ENCODE assay signal across 1 fruit fly cellular context in genomic region chrX:8061392-8062179, dm6.
TF ChIP-seq lines count a peak whose summit lies in the region.

TSS of gene mys (plus strand) at chrX:8061645.

TF ChIP-seq in whole organism, embryonic, 481 proteins besides CTCF, POLR2A, EP300 and RAD21 (continued from another document and continues in another):
- no peak for TF ChIP-seq CG6254 (GFP tag; optimal IDR thresholded peaks at IDR 0.05; lab: Kevin White, UChicago)
- no peak for TF ChIP-seq CG3281 (GFP tag; optimal IDR thresholded peaks at IDR 0.05; lab: Kevin White, UChicago)
- TF ChIP-seq CG3847 (GFP tag; IDR thresholded peaks at IDR 0.05; lab: Robert Waterston, UW), result peak; percentile 91
- peak; percentile 45 for TF ChIP-seq ab (GFP tag; optimal IDR thresholded peaks at IDR 0.05; lab: Kevin White, UChicago)
- TF ChIP-seq CG30403 (GFP tag; optimal IDR thresholded peaks at IDR 0.05; lab: Kevin White, UChicago), result peak; percentile 70
- peak; percentile 35 for TF ChIP-seq CG3065 (GFP tag; optimal IDR thresholded peaks at IDR 0.05; lab: Kevin White, UChicago)
- TF ChIP-seq jigr1 (GFP tag; IDR thresholded peaks at IDR 0.05; lab: Robert Waterston, UW), result no peak
- no peak for TF ChIP-seq CG5180 (GFP tag; optimal IDR thresholded peaks at IDR 0.05; lab: Kevin White, UChicago)
- TF ChIP-seq CG17568 (GFP tag; optimal IDR thresholded peaks at IDR 0.05; lab: Kevin White, UChicago), result peak; percentile 21
- peak; percentile 8 for TF ChIP-seq slp2 (GFP tag; optimal IDR thresholded peaks at IDR 0.05; lab: Kevin White, UChicago)
- no peak for TF ChIP-seq GATAe (GFP tag; conservative IDR thresholded peaks at IDR 0.05; lab: Robert Waterston, UW)
- peak; percentile 64; the same call in 1 of the 2 replicates for TF ChIP-seq klu (GFP tag; IDR thresholded peaks at IDR 0.05; lab: Robert Waterston, UW)
- TF ChIP-seq CG12744 (GFP tag; optimal IDR thresholded peaks at IDR 0.05; lab: Kevin White, UChicago), result peak; percentile 60
- peak; percentile 70 for TF ChIP-seq MTF-1 (GFP tag; optimal IDR thresholded peaks at IDR 0.05; lab: Kevin White, UChicago; ENCODE audit: borderline replicate concordance)
- peak; percentile 74 for TF ChIP-seq Dad (GFP tag; optimal IDR thresholded peaks at IDR 0.05; lab: Kevin White, UChicago)
- no peak for TF ChIP-seq CG33557 (GFP tag; optimal IDR thresholded peaks at IDR 0.05; lab: Kevin White, UChicago)
- TF ChIP-seq Sox102F (GFP tag; optimal IDR thresholded peaks at IDR 0.05; lab: Kevin White, UChicago), result no peak
- TF ChIP-seq CG15073 (GFP tag; optimal IDR thresholded peaks at IDR 0.05; lab: Kevin White, UChicago), result no peak
- TF ChIP-seq CG13287 (GFP tag; IDR thresholded peaks at IDR 0.05; lab: Robert Waterston, UW; ENCODE audit: partially characterized antibody), result peak; percentile 97
- peak; percentile 41 for TF ChIP-seq lbe (GFP tag; optimal IDR thresholded peaks at IDR 0.05; lab: Kevin White, UChicago)
- no peak for TF ChIP-seq CG8765 (GFP tag; IDR thresholded peaks at IDR 0.05; lab: Robert Waterston, UW)
- TF ChIP-seq al (GFP tag; IDR thresholded peaks at IDR 0.05; lab: Robert Waterston, UW), result peak; percentile 57
- TF ChIP-seq CG3726 (GFP tag; IDR thresholded peaks at IDR 0.05; lab: Robert Waterston, UW), result no peak
- no peak for TF ChIP-seq kay (GFP tag; optimal IDR thresholded peaks at IDR 0.05; lab: Kevin White, UChicago)
- no peak for TF ChIP-seq aop (GFP tag; IDR thresholded peaks at IDR 0.05; lab: Robert Waterston, UW)
- TF ChIP-seq Kr (GFP tag; optimal IDR thresholded peaks at IDR 0.05; lab: Kevin White, UChicago), result no peak
- TF ChIP-seq pum (GFP tag; optimal IDR thresholded peaks at IDR 0.05; lab: Kevin White, UChicago), result peak; percentile 76
- peak; percentile 95 for TF ChIP-seq Dref (GFP tag; IDR thresholded peaks at IDR 0.05; lab: Robert Waterston, UW)
- TF ChIP-seq CG9215 (GFP tag; IDR thresholded peaks at IDR 0.05; lab: Robert Waterston, UW), result peak; percentile 36; the same call in 1 of the 2 replicates
- TF ChIP-seq hth (optimal IDR thresholded peaks at IDR 0.05; lab: Kevin White, UChicago), result no peak
- TF ChIP-seq Neu2 (GFP tag; optimal IDR thresholded peaks at IDR 0.05; lab: Kevin White, UChicago; ENCODE audit: borderline replicate concordance), result peak; percentile 98
- peak; percentile 84 for TF ChIP-seq HmgZ (tag; optimal IDR thresholded peaks at IDR 0.05; lab: Kevin White, UChicago)
- TF ChIP-seq CG10321 (GFP tag; IDR thresholded peaks at IDR 0.05; lab: Robert Waterston, UW), result peak; percentile 7; the same call in 1 of the 2 replicates
- peak; percentile 42 for TF ChIP-seq CG18011 (GFP tag; optimal IDR thresholded peaks at IDR 0.05; lab: Kevin White, UChicago)
- peak; percentile 58 to 68 for TF ChIP-seq Pdp1 (GFP tag; optimal IDR thresholded peaks at IDR 0.05; lab: Kevin White, UChicago)
- TF ChIP-seq bigmax (GFP tag; optimal IDR thresholded peaks at IDR 0.05; lab: Kevin White, UChicago), result no peak
- peak; percentile 46 for TF ChIP-seq CG4820 (GFP tag; optimal IDR thresholded peaks at IDR 0.05; lab: Kevin White, UChicago)
- peak; percentile 95 for TF ChIP-seq CG34224 (GFP tag; IDR thresholded peaks at IDR 0.05; lab: Robert Waterston, UW; ENCODE audit: partially characterized antibody)
- TF ChIP-seq Antp (GFP tag; optimal IDR thresholded peaks at IDR 0.05; lab: Kevin White, UChicago), result peak; percentile 84
- TF ChIP-seq CG7839 (tag; optimal IDR thresholded peaks at IDR 0.05; lab: Kevin White, UChicago), result peak; percentile 54
- no peak for TF ChIP-seq CG7357 (GFP tag; IDR thresholded peaks at IDR 0.05; lab: Robert Waterston, UW)
- TF ChIP-seq bab2 (GFP tag; optimal IDR thresholded peaks at IDR 0.05; lab: Kevin White, UChicago), result peak; percentile 72
- peak; percentile 83 for TF ChIP-seq ci (GFP tag; IDR thresholded peaks at IDR 0.05; lab: Robert Waterston, UW)
- TF ChIP-seq Meics (GFP tag; optimal IDR thresholded peaks at IDR 0.05; lab: Kevin White, UChicago), result peak; percentile 59
- peak; percentile 55 for TF ChIP-seq CG2712 (tag; optimal IDR thresholded peaks at IDR 0.05; lab: Kevin White, UChicago)
- TF ChIP-seq CG11093 (GFP tag; IDR thresholded peaks at IDR 0.05; lab: Robert Waterston, UW), result no peak
- TF ChIP-seq esg (GFP tag; conservative IDR thresholded peaks at IDR 0.05; lab: Robert Waterston, UW), result no peak
- TF ChIP-seq Taf1 (GFP tag; IDR thresholded peaks at IDR 0.05; lab: Robert Waterston, UW), result no peak; the same call in 1 of the 2 replicates
- peak; percentile 60 for TF ChIP-seq CG12942 (GFP tag; optimal IDR thresholded peaks at IDR 0.05; lab: Kevin White, UChicago)
- TF ChIP-seq Rfx (GFP tag; IDR thresholded peaks at IDR 0.05; lab: Robert Waterston, UW), result peak; percentile 90
- no peak for TF ChIP-seq CG10431 (GFP tag; optimal IDR thresholded peaks at IDR 0.05; lab: Kevin White, UChicago)
- peak; percentile 15; the same call in 1 of the 2 replicates for TF ChIP-seq CG4360 (GFP tag; IDR thresholded peaks at IDR 0.05; lab: Robert Waterston, UW)
- peak; percentile 85 for TF ChIP-seq NFAT (GFP tag; IDR thresholded peaks at IDR 0.05; lab: Robert Waterston, UW)
- peak; percentile 18 for TF ChIP-seq CG12104 (GFP tag; optimal IDR thresholded peaks at IDR 0.05; lab: Kevin White, UChicago)
- TF ChIP-seq dm (GFP tag; optimal IDR thresholded peaks at IDR 0.05; lab: Kevin White, UChicago), result peak; percentile 13
- TF ChIP-seq Blimp-1 (GFP tag; optimal IDR thresholded peaks at IDR 0.05; lab: Kevin White, UChicago), result peak; percentile 23
- 0 out of 2 replicates have a peak, but pooled peaks have one; percentile 36 for TF ChIP-seq CG4730 (GFP tag; IDR thresholded peaks at IDR 0.05; lab: Robert Waterston, UW)
- peak; percentile 63; the same call in 1 of the 2 replicates for TF ChIP-seq Ptx1 (GFP tag; IDR thresholded peaks at IDR 0.05; lab: Robert Waterston, UW)
- TF ChIP-seq Med (GFP tag; lab: Kevin White, UChicago), result peak; percentile 98
- TF ChIP-seq CG8281 (tag; optimal IDR thresholded peaks at IDR 0.05; lab: Kevin White, UChicago), result no peak
- no peak for TF ChIP-seq Sry-β (GFP tag; optimal IDR thresholded peaks at IDR 0.05; lab: Kevin White, UChicago)
- peak; percentile 94 for TF ChIP-seq CG16813 (GFP tag; IDR thresholded peaks at IDR 0.05; lab: Robert Waterston, UW; ENCODE audit: partially characterized antibody)
- TF ChIP-seq insv (GFP tag; optimal IDR thresholded peaks at IDR 0.05; lab: Kevin White, UChicago), result peak in 1 of 2 experiments; percentile 91
- TF ChIP-seq bcd (GFP tag; optimal IDR thresholded peaks at IDR 0.05; lab: Kevin White, UChicago), result peak; percentile 62
- TF ChIP-seq CG4707 (GFP tag; optimal IDR thresholded peaks at IDR 0.05; lab: Kevin White, UChicago), result no peak
- TF ChIP-seq HLHmδ (GFP tag; optimal IDR thresholded peaks at IDR 0.05; lab: Kevin White, UChicago), result peak; percentile 84
- peak; percentile 76 for TF ChIP-seq lilli (GFP tag; optimal IDR thresholded peaks at IDR 0.05; lab: Kevin White, UChicago)
- TF ChIP-seq Deaf1 (tag; optimal IDR thresholded peaks at IDR 0.05; lab: Kevin White, UChicago), result no peak
- peak; percentile 36; the same call in 1 of the 2 replicates for TF ChIP-seq ttk (GFP tag; IDR thresholded peaks at IDR 0.05; lab: Robert Waterston, UW)
- peak; percentile 37 for TF ChIP-seq twi (tag; optimal IDR thresholded peaks at IDR 0.05; lab: Kevin White, UChicago)
- 0 out of 2 replicates have a peak, but pooled peaks have one; percentile 47 for TF ChIP-seq CG6272 (GFP tag; IDR thresholded peaks at IDR 0.05; lab: Robert Waterston, UW)
- peak; percentile 23 for TF ChIP-seq CG12071 (GFP tag; optimal IDR thresholded peaks at IDR 0.05; lab: Kevin White, UChicago)
- no peak for TF ChIP-seq NK7.1 (GFP tag; optimal IDR thresholded peaks at IDR 0.05; lab: Kevin White, UChicago)
- TF ChIP-seq CG30020 (tag; optimal IDR thresholded peaks at IDR 0.05; lab: Kevin White, UChicago), result peak; percentile 3
- TF ChIP-seq Oli (tag; optimal IDR thresholded peaks at IDR 0.05; lab: Kevin White, UChicago), result no peak
- peak; percentile 63 for TF ChIP-seq nmo (GFP tag; optimal IDR thresholded peaks at IDR 0.05; lab: Kevin White, UChicago)
- peak; percentile 26 for TF ChIP-seq NC2α (GFP tag; optimal IDR thresholded peaks at IDR 0.05; lab: Kevin White, UChicago)
- peak; percentile 50; the same call in 1 of the 2 replicates for TF ChIP-seq H2.0 (GFP tag; IDR thresholded peaks at IDR 0.05; lab: Robert Waterston, UW)
- TF ChIP-seq CG11247 (GFP tag; IDR thresholded peaks at IDR 0.05; lab: Robert Waterston, UW), result peak; percentile 73
- peak; percentile 47 for TF ChIP-seq CG9727 (GFP tag; optimal IDR thresholded peaks at IDR 0.05; lab: Kevin White, UChicago)
- TF ChIP-seq kah (GFP tag; optimal IDR thresholded peaks at IDR 0.05; lab: Kevin White, UChicago), result peak; percentile 54
- TF ChIP-seq CHES-1-like (GFP tag; optimal IDR thresholded peaks at IDR 0.05; lab: Kevin White, UChicago), result peak; percentile 78
- TF ChIP-seq CG11696 (GFP tag; IDR thresholded peaks at IDR 0.05; lab: Robert Waterston, UW), result no peak
- TF ChIP-seq gcm2 (GFP tag; optimal IDR thresholded peaks at IDR 0.05; lab: Kevin White, UChicago), result peak; percentile 17
- TF ChIP-seq Max (GFP tag; optimal IDR thresholded peaks at IDR 0.05; lab: Kevin White, UChicago), result no peak
- peak; percentile 66 for TF ChIP-seq CG9817 (tag; optimal IDR thresholded peaks at IDR 0.05; lab: Kevin White, UChicago)
- peak; percentile 47 for TF ChIP-seq unpg (GFP tag; optimal IDR thresholded peaks at IDR 0.05; lab: Kevin White, UChicago)
- TF ChIP-seq Dek (tag; optimal IDR thresholded peaks at IDR 0.05; lab: Kevin White, UChicago), result peak; percentile 73
- peak; percentile 97 for TF ChIP-seq CG42726 (GFP tag; IDR thresholded peaks at IDR 0.05; lab: Robert Waterston, UW; ENCODE audit: partially characterized antibody)
- peak; percentile 99 for TF ChIP-seq CG10267 (tag; optimal IDR thresholded peaks at IDR 0.05; lab: Kevin White, UChicago)
- TF ChIP-seq ham (GFP tag; IDR thresholded peaks at IDR 0.05; lab: Robert Waterston, UW), result no peak
- TF ChIP-seq Jarid2 (GFP tag; optimal IDR thresholded peaks at IDR 0.05; lab: Kevin White, UChicago), result no peak
- TF ChIP-seq sens (GFP tag; lab: Kevin White, UChicago), result peak; percentile 86
- peak; percentile 64 for TF ChIP-seq Xrp1 (GFP tag; IDR thresholded peaks at IDR 0.05; lab: Robert Waterston, UW)
- TF ChIP-seq PHDP (tag; optimal IDR thresholded peaks at IDR 0.05; lab: Kevin White, UChicago), result peak; percentile 48
- TF ChIP-seq CG14667 (GFP tag; IDR thresholded peaks at IDR 0.05; lab: Robert Waterston, UW), result no peak
- peak; percentile 34 to 52 for TF ChIP-seq bsh (GFP tag; optimal IDR thresholded peaks at IDR 0.05; lab: Kevin White, UChicago)
- TF ChIP-seq CG1792 (GFP tag; optimal IDR thresholded peaks at IDR 0.05; lab: Kevin White, UChicago), result peak; percentile 62
- TF ChIP-seq CG10979 (tag; optimal IDR thresholded peaks at IDR 0.05; lab: Kevin White, UChicago), result no peak
- peak; percentile 84 for TF ChIP-seq Sin3A (optimal IDR thresholded peaks at IDR 0.05; lab: Kevin White, UChicago)
- peak; percentile 71 for TF ChIP-seq CG16779 (GFP tag; IDR thresholded peaks at IDR 0.05; lab: Robert Waterston, UW)
- TF ChIP-seq kni (GFP tag; optimal IDR thresholded peaks at IDR 0.05; lab: Kevin White, UChicago), result peak; percentile 43
- TF ChIP-seq da (GFP tag; optimal IDR thresholded peaks at IDR 0.05; lab: Kevin White, UChicago), result peak; percentile 52
- TF ChIP-seq odd (GFP tag; optimal IDR thresholded peaks at IDR 0.05; lab: Kevin White, UChicago), result peak; percentile 17
- no peak for TF ChIP-seq CG12299 (tag; optimal IDR thresholded peaks at IDR 0.05; lab: Kevin White, UChicago)
- TF ChIP-seq bbx (GFP tag; IDR thresholded peaks at IDR 0.05; lab: Robert Waterston, UW; ENCODE audit: partially characterized antibody), result peak; percentile 95
- peak; percentile 15 for TF ChIP-seq pb (GFP tag; optimal IDR thresholded peaks at IDR 0.05; lab: Kevin White, UChicago)
- no peak for TF ChIP-seq CG18619 (GFP tag; optimal IDR thresholded peaks at IDR 0.05; lab: Kevin White, UChicago)
- TF ChIP-seq Trl (optimal IDR thresholded peaks at IDR 0.05; lab: Kevin White, UChicago), result no peak
- TF ChIP-seq Trl (GFP tag; optimal IDR thresholded peaks at IDR 0.05; lab: Kevin White, UChicago), result peak; percentile 61
- peak; percentile 30; the same call in 1 of the 3 replicates for TF ChIP-seq croc (GFP tag; conservative IDR thresholded peaks at IDR 0.05; lab: Robert Waterston, UW)
- peak; percentile 43 for TF ChIP-seq Atf3 (GFP tag; optimal IDR thresholded peaks at IDR 0.05; lab: Kevin White, UChicago)
- peak; percentile 34 for TF ChIP-seq luna (GFP tag; optimal IDR thresholded peaks at IDR 0.05; lab: Kevin White, UChicago)
- TF ChIP-seq cg (GFP tag; optimal IDR thresholded peaks at IDR 0.05; lab: Kevin White, UChicago), result peak; percentile 81
- TF ChIP-seq CG33213 (GFP tag; optimal IDR thresholded peaks at IDR 0.05; lab: Kevin White, UChicago), result peak; percentile 92
- TF ChIP-seq org-1 (GFP tag; optimal IDR thresholded peaks at IDR 0.05; lab: Kevin White, UChicago), result peak; percentile 8
- peak; percentile 32; the same call in 1 of the 2 replicates for TF ChIP-seq ssp (GFP tag; IDR thresholded peaks at IDR 0.05; lab: Robert Waterston, UW)
- TF ChIP-seq CG1024 (GFP tag; IDR thresholded peaks at IDR 0.05; lab: Robert Waterston, UW), result 0 out of 2 replicates have a peak, but pooled peaks have one; percentile 28
- peak; percentile 53; the same call in 2 of the 3 replicates for TF ChIP-seq dysf (GFP tag; IDR thresholded peaks at IDR 0.05; lab: Robert Waterston, UW)
- peak; percentile 63 for TF ChIP-seq Aef1 (GFP tag; IDR thresholded peaks at IDR 0.05; lab: Robert Waterston, UW)
- TF ChIP-seq Tbp (GFP tag; optimal IDR thresholded peaks at IDR 0.05; lab: Kevin White, UChicago), result no peak
- no peak for TF ChIP-seq ase (GFP tag; IDR thresholded peaks at IDR 0.05; lab: Robert Waterston, UW)
- TF ChIP-seq CG7928 (GFP tag; optimal IDR thresholded peaks at IDR 0.05; lab: Kevin White, UChicago), result peak; percentile 34
- no peak for TF ChIP-seq tup (GFP tag; optimal IDR thresholded peaks at IDR 0.05; lab: Kevin White, UChicago)
- TF ChIP-seq Bdp1 (GFP tag; optimal IDR thresholded peaks at IDR 0.05; lab: Kevin White, UChicago), result peak; percentile 71
- TF ChIP-seq CG32772 (GFP tag; IDR thresholded peaks at IDR 0.05; lab: Robert Waterston, UW), result peak; percentile 33; the same call in 1 of the 2 replicates
- TF ChIP-seq nau (GFP tag; optimal IDR thresholded peaks at IDR 0.05; lab: Kevin White, UChicago), result peak; percentile 6
- peak; percentile 80 for TF ChIP-seq CG13624 (GFP tag; optimal IDR thresholded peaks at IDR 0.05; lab: Kevin White, UChicago)
- peak; percentile 10 for TF ChIP-seq CG2875 (GFP tag; optimal IDR thresholded peaks at IDR 0.05; lab: Kevin White, UChicago)
- no peak for TF ChIP-seq peb (GFP tag; IDR thresholded peaks at IDR 0.05; lab: Robert Waterston, UW)
- TF ChIP-seq CG6683 (GFP tag; optimal IDR thresholded peaks at IDR 0.05; lab: Kevin White, UChicago), result peak; percentile 34
